Fruit fly (Drosophila melanogaster) S2 (cell line): ENCODE measurements around the gene CG5177.

Experiments used
- CG8478 ChIP-seq: fragments of >200 bp; optimal IDR thresholded peaks from 2 replicates; lab custom pipeline; 2018
- CTCF ChIP-seq, 2 experiments: fragments of >200 bp; optimal IDR thresholded peaks; 2 replicates each; lab custom pipeline; 2018

The CG5177 gene

DNA sequence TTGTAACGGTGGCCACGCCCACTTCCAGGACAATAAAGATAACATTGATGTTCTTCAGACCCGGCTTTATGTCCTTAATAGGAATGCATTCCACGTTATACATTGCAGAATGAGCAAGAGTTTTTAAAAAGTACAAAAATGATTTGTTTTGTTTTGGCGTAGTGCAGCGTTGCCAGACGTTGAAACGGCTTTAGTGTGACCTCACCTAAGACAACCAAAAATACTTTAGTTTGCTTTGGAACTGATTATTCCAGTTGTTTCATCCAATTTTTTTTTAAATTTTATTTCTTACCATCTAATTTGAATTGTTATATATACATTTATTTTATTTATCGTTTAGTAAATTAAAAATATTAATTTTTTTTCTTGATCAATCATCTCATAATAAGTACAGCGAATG is 4.6 kb downstream of the CG5177 start, which contains the start of gene CG5181:
Gene CG5181, minus strand, starts transcription at position 208 of the 400 bp plus-strand sequence.
- no peak for TF ChIP-seq CG8478 (lab: Kevin White, UChicago)

DNA sequence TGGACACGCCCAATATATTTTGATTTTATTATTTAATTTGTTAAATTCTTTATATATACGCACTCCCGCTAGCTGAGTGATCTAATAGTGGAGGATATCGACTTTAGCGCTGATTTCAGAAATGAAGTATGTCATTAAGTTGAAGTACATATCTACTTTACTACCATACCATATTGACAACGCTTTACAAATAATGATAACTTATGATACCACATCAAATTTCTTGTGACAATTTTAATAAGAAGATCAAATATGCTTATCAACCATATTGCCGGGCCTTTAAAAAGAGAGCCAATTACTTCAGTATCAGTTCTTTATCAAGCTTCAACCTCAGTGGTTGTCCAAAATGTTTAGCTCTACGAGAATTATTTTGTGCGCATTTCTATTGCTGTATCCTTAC is 5.6 kb downstream of the CG5177 start, which contains the start of gene CG15818:
Gene CG15818, plus strand, starts transcription at position 301 of the 400 bp plus-strand sequence.
- TF ChIP-seq CTCF (optimal IDR thresholded peaks at IDR 0.05; lab: Kevin White, UChicago) = no peak
- no peak for TF ChIP-seq CG8478 (lab: Kevin White, UChicago)

DNA sequence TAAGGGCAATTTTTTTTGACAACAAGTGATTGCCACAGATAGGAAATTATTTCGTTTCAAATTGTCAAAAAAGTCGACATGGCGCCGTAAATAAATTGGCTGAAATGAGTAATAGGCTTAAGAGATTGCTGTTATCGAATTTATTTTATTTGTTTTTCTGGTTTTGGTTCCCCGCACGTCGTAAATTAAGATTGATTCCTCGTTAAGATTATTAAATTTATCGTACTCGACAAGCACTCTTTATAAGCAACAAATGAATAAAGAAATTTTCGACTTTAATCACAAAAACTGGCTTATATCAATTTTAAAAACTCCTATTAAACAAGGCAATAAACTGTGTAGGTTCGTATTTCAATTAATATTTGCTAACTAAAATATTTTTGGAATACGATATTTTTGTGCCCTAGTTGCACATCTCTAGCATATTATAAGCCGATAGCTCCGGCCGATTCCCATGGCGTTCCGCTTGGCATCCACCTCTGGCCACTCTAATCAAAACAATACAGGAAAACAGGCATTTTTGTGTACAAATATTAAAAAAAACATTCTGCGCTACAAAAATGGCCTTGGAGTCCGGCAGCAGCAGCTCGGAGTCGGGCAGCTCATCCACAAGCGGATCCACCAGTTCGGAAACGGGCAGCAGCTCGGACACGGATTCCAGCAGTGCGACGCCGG is 7.1 kb downstream of the CG5177 start, which contains the start of gene chm:
Gene chm, plus strand, starts transcription at position 471 of the 675 bp plus-strand sequence.
- TF ChIP-seq CG8478 (lab: Kevin White, UChicago) (no peak), CTCF (optimal IDR thresholded peaks at IDR 0.05; lab: Kevin White, UChicago) (peak in 1 of 2 experiments; percentile 36)

DNA sequence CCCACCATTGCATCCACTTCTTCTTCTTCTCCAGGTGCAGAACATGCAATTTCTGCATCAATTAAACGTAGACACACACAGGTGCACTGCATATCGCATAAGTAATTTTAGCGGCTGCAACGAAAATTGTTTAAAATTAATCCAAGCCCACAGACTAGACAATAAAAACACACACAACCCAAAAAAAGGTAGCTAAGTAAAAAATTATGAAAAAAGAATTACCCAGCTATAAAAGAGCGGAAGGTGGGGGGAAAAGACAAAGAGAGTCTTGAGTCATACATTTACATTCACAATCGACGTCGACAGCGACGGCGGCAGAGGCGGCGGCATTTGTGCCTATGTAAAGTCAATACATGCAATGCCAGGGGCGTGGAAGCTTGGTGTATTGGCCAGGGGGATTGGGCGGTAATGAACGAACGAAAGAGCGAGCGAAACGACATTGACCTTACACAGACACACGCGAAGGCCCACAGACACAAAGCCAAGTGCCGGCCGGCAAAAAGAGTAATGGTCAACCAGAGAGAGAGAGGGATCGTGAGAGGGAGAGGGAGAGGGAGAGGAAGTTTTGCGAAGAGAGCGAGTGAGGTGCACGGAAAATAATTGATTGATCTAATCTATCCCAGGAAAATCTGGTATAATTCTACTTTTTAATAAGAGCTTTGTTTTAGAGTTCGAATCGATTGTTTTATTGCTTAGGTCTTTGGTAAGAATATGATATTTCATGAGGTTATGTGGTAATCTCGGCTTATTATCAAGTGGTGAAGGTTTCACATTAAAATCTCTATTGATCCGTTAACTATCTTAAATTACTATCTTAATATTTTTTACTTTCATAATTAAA is 13.3 kb downstream of the CG5177 start:
- TF ChIP-seq CTCF (optimal IDR thresholded peaks at IDR 0.05; lab: Kevin White, UChicago) = no peak
- no peak for TF ChIP-seq CG8478 (lab: Kevin White, UChicago)

DNA sequence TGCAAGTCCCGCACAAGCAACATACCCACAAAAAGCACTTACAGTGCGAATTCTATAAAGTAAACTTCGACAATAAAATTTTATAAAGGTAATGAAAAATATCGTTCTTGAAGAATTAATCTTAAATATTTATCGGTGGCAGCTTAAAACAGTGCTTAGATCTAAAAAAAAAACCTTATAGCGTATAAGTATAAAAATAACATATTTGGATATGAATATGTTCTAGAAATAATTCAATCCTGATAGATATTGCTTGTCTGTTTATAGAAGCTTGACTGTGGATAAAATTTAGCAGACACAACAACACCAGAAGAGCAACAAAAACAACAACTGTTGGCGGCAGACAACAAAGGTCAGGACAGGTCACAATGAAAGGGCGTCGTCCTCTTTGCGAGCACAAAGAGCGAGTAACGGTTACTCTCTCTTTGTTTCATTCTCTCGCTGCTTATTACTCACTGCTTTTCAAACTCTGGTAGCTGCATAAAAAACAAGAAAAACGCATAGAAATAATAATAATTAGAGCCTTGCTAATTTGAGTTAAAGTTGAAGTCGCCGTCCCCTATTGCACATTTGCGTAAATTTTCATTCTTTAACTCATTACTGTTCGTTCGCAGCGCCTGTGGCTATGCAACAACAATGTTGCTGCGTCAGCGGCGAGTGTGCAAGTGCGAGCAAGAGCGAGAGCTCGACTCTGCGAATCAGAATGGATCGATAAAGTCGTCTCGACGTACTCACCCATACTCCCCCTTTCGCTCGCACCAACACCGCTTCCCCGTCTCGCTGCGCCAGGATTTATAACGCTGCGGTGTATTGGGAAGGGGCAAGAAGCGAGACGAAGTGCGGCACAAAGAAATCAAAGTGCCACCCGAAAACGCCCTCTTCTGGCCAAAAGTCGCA is 14.6 kb downstream of the CG5177 start:
- TF ChIP-seq CTCF (optimal IDR thresholded peaks at IDR 0.05; lab: Kevin White, UChicago) (peak; percentile 85 to 90), CG8478 (lab: Kevin White, UChicago) (no peak)

DNA sequence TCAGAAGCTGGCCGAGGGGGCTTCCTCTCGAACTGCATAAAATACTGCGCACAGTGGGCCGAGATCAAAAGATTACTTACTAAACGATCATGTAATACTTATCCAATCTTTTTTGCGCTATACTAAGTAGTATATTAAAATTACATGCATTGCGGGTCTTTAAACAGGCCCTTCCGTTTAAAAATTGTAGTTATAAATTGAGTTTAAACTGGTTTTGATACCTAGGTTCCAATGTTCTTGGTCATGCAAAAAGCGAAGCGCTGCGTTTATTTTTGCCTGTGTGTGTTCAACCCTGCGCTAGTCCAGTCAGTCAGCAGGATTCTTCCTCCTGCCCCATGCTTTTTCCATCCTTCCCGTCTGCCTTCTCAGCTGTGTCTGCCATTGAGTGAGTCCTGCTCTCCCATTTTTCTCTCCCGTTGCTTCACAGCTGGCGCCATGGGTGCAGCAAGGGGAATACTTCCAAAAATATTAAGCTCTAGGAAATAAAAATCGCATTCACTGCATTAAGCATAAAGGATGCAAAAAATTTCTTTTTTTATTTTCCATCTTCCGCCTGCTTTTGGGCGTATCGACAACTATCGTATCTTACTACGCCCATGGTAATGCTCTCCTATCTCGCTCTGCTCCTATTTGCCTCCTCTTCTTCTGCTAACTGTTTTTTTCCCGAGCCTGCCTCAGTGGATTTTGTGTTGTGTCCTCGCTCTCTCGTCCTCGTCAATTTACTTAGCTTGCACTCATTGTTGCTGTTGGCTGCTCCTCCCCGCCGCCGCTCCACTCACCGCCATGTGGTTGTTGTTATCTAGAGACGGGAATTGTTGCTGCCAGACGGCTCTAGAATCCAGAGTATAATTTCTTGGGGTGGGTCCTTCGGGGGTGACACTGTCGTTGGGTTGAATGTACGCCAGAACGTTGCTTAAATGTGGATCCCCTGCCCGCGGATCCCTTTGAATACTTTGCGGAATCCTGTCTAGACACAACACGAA is 15.6 kb downstream of the CG5177 start:
- TF ChIP-seq CTCF (optimal IDR thresholded peaks at IDR 0.05; lab: Kevin White, UChicago) (no peak), CG8478 (lab: Kevin White, UChicago) (no peak)

DNA sequence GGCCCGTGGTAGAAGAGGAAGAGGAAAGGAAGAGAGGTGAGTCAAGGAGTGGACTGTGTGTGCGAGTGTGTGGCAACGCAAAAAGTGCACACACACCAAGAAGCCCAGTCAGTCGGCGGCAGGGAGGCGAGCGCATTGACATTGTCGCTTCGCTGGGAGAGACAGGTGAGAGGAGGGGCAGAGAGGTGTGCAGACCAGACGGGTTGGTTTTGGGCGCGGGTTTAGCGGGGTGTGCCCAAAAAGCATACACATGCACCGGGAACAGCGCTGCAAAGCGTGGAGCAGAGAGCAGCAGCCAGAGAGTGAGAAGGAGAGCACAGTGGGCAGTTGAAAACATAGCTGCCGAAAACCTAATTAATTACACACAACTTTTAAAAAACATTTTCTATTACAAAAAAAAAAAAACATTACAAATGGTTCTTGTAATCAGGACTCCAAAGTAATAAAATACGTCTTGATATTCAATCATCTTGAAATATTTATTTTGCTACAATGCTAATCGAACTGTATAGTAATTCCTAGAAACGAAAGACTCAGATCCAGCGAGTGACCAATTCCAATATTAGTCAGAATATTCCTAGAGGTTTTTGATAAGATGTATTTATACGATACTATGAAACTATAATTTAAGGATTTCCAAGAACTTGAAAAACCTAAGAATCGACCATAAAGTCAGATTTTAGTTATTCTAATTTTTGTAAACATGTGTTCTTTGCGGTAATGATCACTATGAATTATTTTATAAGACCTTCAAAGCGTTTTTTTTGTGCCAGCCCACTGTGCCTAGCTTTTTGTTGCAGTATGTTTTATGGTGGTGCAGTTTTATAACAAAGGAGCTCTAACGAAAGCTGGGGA is 17.6 kb downstream of the CG5177 start:
- no peak for TF ChIP-seq CTCF (optimal IDR thresholded peaks at IDR 0.05; lab: Kevin White, UChicago)
- no peak for TF ChIP-seq CG8478 (lab: Kevin White, UChicago)

DNA sequence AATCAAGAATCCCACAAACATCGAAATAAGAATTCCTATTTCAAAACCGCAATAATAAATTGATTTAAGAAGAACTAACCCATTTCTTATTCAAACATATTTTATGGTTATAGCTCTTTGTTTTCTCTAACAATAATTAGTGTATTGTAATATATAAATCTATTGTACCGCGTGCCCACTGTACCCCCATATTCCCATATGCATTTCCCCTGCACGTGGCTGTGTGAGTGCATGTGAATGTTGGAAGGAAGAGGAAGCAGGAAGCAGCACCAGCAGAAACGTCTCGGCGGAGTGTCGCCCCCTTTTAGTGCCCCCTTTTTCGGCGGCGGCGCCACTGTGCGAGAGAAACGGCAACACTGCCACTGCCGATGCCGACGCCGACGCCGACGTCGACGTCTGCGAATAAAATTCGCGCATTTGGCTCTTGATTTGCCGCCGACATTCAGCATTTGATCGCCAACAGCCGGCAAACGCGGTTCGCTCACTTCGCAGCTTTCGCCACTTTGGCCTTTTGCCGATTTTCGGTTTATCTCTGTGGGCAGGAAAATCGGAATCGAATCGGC is 18.4 kb downstream of the CG5177 start:
- TF ChIP-seq CG8478 (lab: Kevin White, UChicago) (no peak), CTCF (optimal IDR thresholded peaks at IDR 0.05; lab: Kevin White, UChicago) (peak; percentile 78 to 79)

DNA sequence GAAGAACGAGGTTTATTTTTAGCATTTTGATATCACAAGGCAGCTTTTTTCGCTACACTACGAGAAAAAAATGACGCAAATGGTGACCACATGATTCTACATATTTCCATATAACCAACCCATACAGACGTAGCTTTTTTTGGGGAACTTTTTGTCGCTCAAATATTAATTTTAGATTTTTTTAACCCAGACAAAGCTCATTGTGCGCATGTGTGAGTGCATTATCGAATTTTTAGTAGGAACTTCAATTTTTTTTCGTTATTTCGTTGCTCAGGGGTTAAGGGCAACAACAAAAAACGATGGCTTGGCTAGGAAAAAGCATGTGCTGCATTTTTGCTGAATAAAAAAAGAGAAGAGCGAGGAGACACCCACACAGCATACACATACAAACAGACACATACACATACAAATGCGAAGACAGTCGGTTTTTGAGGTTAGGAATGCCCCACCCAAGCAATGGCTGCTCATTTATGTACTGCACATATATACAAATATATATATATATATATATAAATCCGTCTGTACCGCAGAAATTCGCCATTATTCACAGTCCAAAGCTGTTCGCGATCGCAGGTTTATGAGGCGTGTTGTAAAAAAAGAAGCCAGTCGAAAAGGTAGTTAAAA is 19.4 kb downstream of the CG5177 start:
- no peak for TF ChIP-seq CG8478 (lab: Kevin White, UChicago)
- no peak for TF ChIP-seq CTCF (optimal IDR thresholded peaks at IDR 0.05; lab: Kevin White, UChicago)

DNA sequence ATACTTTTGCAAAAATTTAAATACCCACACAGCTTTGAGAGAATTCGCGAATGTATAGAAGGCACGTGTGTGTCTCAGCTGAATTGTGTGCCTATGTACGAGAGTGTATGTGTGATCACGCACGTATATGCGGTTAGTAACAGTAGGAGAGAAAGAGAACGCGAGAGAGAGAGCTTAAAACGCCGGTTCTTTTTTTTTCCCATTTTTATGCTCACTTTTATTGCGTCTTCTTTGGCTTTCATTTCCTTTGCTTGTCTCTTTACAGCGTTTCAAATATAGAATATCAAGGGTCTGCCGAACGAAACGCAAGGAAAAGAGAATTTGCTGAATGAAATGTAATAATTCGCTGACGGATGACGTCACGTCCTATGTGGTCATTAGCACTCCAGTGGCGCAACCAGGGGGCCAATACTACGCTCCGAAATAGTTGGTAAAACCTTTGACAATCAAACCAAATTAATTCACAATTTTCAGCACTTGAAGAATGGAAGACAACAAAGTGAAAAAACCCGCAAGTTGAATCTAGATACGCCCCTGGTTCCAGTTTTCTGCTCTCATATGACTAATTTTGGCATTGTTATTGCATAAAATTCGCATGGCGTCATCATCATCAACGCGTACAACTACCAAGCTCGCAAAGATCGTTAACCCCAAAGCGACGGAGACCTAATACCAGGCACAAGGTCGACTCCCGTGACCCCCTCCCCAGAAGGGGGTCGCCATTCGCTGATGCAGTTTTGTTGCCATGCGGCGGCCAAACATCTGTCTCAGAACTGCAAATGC is 20.1 kb downstream of the CG5177 start:
- no peak for TF ChIP-seq CG8478 (lab: Kevin White, UChicago)
- no peak for TF ChIP-seq CTCF (optimal IDR thresholded peaks at IDR 0.05; lab: Kevin White, UChicago)

DNA sequence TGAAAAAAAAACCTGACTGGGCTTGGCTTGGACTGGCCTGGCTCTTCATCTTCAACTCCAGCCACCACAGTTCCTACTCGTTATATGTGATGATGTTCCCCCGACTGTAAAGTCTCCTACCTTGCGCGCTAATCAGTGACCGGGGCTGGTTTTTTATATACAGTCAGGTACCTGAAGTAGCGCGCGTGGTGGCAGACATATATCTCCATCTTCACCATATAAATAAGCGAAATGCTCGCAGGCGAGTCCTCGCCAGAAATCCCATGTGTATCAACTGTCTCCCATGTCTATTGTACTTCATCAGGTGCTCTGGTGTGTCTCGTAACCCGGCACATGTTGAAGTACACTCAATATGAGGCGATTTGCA is 20.6 kb downstream of the CG5177 start:
- no peak for TF ChIP-seq CG8478 (lab: Kevin White, UChicago)
- TF ChIP-seq CTCF (optimal IDR thresholded peaks at IDR 0.05; lab: Kevin White, UChicago) = no peak
